Worm (Caenorhabditis elegans) whole organism, early embryonic: ENCODE measurements around the gene K10D11.4.

Experiments
- B0310.2 ChIP-seq: sonication (generic microtip); optimal IDR thresholded peaks from 2 replicates; lab custom pipeline; 2016; ENCODE audit warnings: mild to moderate bottlenecking, missing genetic modification characterization, missing compliant biosample characterization
- F13C5.2 ChIP-seq: sonication (generic microtip); optimal IDR thresholded peaks from 2 replicates; lab custom pipeline; 2017; ENCODE audit warnings: mild to moderate bottlenecking, missing genetic modification characterization, inconsistent platforms, missing compliant biosample characterization
- aly-1 ChIP-seq: sonication (generic microtip); optimal IDR thresholded peaks from 2 replicates; lab custom pipeline; 2016; ENCODE audit warnings: missing genetic modification characterization, missing compliant biosample characterization
- ama-1 ChIP-seq: fragments of 150-350 bp; optimal IDR thresholded peaks from 2 replicates; lab custom pipeline; 2014
- ceh-13 ChIP-seq: fragments of 200-800 bp; sonication (Bioruptor generic); optimal IDR thresholded peaks from 2 replicates; lab custom pipeline; 2018; ENCODE audit warnings: mild to moderate bottlenecking, missing genetic modification characterization, missing compliant biosample characterization
- ceh-36 ChIP-seq: sonication (generic microtip); optimal IDR thresholded peaks from 2 replicates; lab custom pipeline; 2016; ENCODE audit warnings: missing genetic modification characterization, inconsistent platforms, missing compliant biosample characterization
- ets-7 ChIP-seq: sonication (generic microtip); optimal IDR thresholded peaks from 2 replicates; lab custom pipeline; 2016; ENCODE audit warnings: missing genotype, missing genetic modification characterization, missing compliant biosample characterization
- flt-1 ChIP-seq: fragments of 200-800 bp; sonication (Bioruptor generic); IDR thresholded peaks from 2 replicates; pipeline ENCODE4 v1.3.6; 2022; ENCODE audit warnings: missing genetic modification characterization, missing compliant biosample characterization
- hmbx-1 ChIP-seq: sonication (generic microtip); optimal IDR thresholded peaks from 2 replicates; lab custom pipeline; 2016; ENCODE audit warnings: mild to moderate bottlenecking, missing genetic modification characterization, missing compliant biosample characterization
- hmg-4 ChIP-seq: fragments of 200-800 bp; sonication (Bioruptor generic); optimal IDR thresholded peaks from 2 replicates; lab custom pipeline; 2018; ENCODE audit warnings: mild to moderate bottlenecking, missing genetic modification characterization, missing compliant biosample characterization
- hnd-1 ChIP-seq: sonication (generic microtip); optimal IDR thresholded peaks from 2 replicates; lab custom pipeline; 2016; ENCODE audit warnings: missing genetic modification characterization, missing compliant biosample characterization
- pes-1 ChIP-seq: fragments of 200-800 bp; sonication (Bioruptor generic); IDR thresholded peaks from 2 replicates; pipeline ENCODE4 v1.3.6; 2022; ENCODE audit warnings: missing genetic modification reagents, missing genetic modification characterization, missing compliant biosample characterization
- scrt-1 ChIP-seq: fragments of 200-800 bp; sonication (Bioruptor generic); IDR thresholded peaks from 2 replicates; pipeline ENCODE4 v1.3.6; 2022; ENCODE audit warnings: missing genetic modification characterization, missing compliant biosample characterization
- sea-1 ChIP-seq: fragments of 200-800 bp; sonication (Bioruptor generic); conservative IDR thresholded peaks from 2 replicates; pipeline ENCODE4 v1.3.6; 2022; ENCODE audit warnings: missing genetic modification characterization, missing compliant biosample characterization
- tbx-11 ChIP-seq: fragments of 200-800 bp; sonication (Bioruptor generic); IDR thresholded peaks from 2 replicates; pipeline ENCODE4 v1.3.6; 2022; ENCODE audit warnings: missing genetic modification characterization, missing compliant biosample characterization
- tbx-37 ChIP-seq: fragments of 200-800 bp; sonication (Bioruptor generic); conservative IDR thresholded peaks from 2 replicates; pipeline ENCODE4 v1.3.6; 2022; ENCODE audit warnings: missing genetic modification reagents, missing genetic modification characterization, missing compliant biosample characterization
- tra-4 ChIP-seq: sonication (generic microtip); optimal IDR thresholded peaks from 2 replicates; lab custom pipeline; 2017; ENCODE audit warnings: missing genetic modification characterization, missing compliant biosample characterization

Gene K10D11.4

DNA sequence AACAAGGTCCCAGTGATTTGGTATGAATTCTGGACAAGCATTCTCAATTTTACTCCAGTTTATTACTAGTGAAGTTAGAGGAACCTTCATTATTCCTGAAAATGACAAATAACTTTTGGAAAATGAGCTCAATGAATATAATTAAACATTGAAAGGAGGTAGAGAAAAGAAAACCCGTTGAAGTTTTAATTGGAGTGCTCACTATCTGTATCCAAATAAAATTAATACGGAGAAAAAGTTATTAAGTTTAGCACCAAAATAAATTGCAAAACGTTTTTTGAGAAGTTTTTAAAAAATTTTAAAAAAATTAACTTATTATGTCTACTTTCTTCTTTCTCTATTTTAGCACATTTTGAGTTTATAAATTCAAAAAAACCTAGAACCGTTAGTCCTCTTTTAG is 47.8 kb downstream of the K10D11.4 start, which contains the start of gene F55G11.1:
Gene F55G11.1, minus strand, starts transcription at position 101 of the 400 bp plus-strand sequence.
- TF ChIP-seq B0310.2 (tag; lab: Kevin White, UChicago) (no peak), F13C5.2 (no peak), hnd-1 (tag; lab: Kevin White, UChicago) (no peak), ceh-36 (tag; lab: Kevin White, UChicago) (no peak), ama-1 (lab: Kevin White, UChicago) (no peak), tbx-37 (GFP tag; lab: Robert Waterston, UW) (no peak), aly-1 (tag; lab: Kevin White, UChicago) (no peak), tra-4 (tag; lab: Kevin White, UChicago) (no peak), pes-1 (GFP tag; lab: Robert Waterston, UW) (no peak), sea-1 (GFP tag; lab: Robert Waterston, UW) (no peak), tbx-11 (GFP tag; lab: Robert Waterston, UW) (no peak), hmbx-1 (no peak), ets-7 (tag; lab: Kevin White, UChicago) (no peak), ceh-13 (GFP tag; lab: Kevin White, UChicago) (no peak), flt-1 (GFP tag; lab: Robert Waterston, UW) (no peak), scrt-1 (no peak), hmg-4 (GFP tag; lab: Kevin White, UChicago) (no peak)

DNA sequence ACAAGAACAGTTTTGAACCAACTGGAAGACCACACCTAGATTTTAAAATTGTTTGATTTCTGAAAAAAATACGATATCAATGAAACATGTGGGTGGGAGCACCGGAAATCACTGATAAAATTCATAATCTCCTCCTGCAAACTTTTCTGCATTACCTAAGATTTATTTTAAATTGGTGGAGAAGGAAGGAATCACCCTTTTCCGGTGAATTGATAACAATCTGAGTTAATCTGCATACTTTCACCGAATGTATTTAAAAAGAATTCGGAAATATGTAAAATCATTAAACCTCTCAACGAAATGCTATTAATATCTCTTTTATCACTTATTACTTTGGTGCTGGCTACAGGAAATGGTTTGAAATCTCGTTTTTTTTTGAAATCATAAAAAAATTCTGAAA is 51.6 kb downstream of the K10D11.4 start, which contains the start of gene dct-19:
Gene dct-19, plus strand, starts transcription at position 301 of the 400 bp plus-strand sequence.
- TF ChIP-seq ets-7 (tag; lab: Kevin White, UChicago) (no peak), hmbx-1 (no peak), pes-1 (GFP tag; lab: Robert Waterston, UW) (no peak), scrt-1 (no peak), tra-4 (tag; lab: Kevin White, UChicago) (no peak), ceh-13 (GFP tag; lab: Kevin White, UChicago) (no peak), flt-1 (GFP tag; lab: Robert Waterston, UW) (no peak), aly-1 (tag; lab: Kevin White, UChicago) (no peak), F13C5.2 (no peak), sea-1 (GFP tag; lab: Robert Waterston, UW) (no peak), ama-1 (lab: Kevin White, UChicago) (no peak), tbx-37 (GFP tag; lab: Robert Waterston, UW) (no peak), hnd-1 (tag; lab: Kevin White, UChicago) (no peak), hmg-4 (GFP tag; lab: Kevin White, UChicago) (no peak)
